Worm (Caenorhabditis elegans) whole organism, L3 larva: Measurements from ENCODE around the gene tps-1.

Experiments used
- R02D3.7 ChIP-seq: fragments of 150-350 bp; optimal IDR thresholded peaks from 2 replicates; lab custom pipeline; 2014; ENCODE audit warnings: missing biosample characterization, missing genetic modification characterization
- ZK546.5 ChIP-seq: sonication (generic microtip); optimal IDR thresholded peaks from 2 replicates; lab custom pipeline; 2017; ENCODE audit warnings: missing biosample characterization, missing genetic modification characterization
- aly-2 ChIP-seq: fragments of 150-350 bp; optimal IDR thresholded peaks from 2 replicates; lab custom pipeline; 2014; ENCODE audit warnings: missing biosample characterization, missing genetic modification characterization
- ama-1 ChIP-seq: fragments of 150-350 bp; optimal IDR thresholded peaks from 2 replicates; lab custom pipeline; 2018
- ceh-16 ChIP-seq: sonication (generic microtip); optimal IDR thresholded peaks from 2 replicates; lab custom pipeline; 2017; ENCODE audit warnings: missing biosample characterization, missing genetic modification characterization
- ceh-28 ChIP-seq: fragments of 150-350 bp; optimal IDR thresholded peaks from 2 replicates; lab custom pipeline; 2014; ENCODE audit warnings: missing biosample characterization, missing genetic modification reagents, missing genetic modification characterization
- ceh-82 ChIP-seq: fragments of 150-350 bp; optimal IDR thresholded peaks from 2 replicates; lab custom pipeline; 2014; ENCODE audit warnings: missing biosample characterization, missing genetic modification characterization
- ceh-9 ChIP-seq: sonication (generic microtip); optimal IDR thresholded peaks from 2 replicates; lab custom pipeline; 2018; ENCODE audit warnings: missing biosample characterization, missing genetic modification characterization
- daf-12 ChIP-seq: fragments of 150-350 bp; optimal IDR thresholded peaks from 2 replicates; lab custom pipeline; 2014; ENCODE audit warnings: missing biosample characterization, missing genetic modification reagents, missing genetic modification characterization
- egl-27 ChIP-seq: sonication (generic microtip); optimal IDR thresholded peaks from 4 replicates; lab custom pipeline; 2017; ENCODE audit warnings: missing biosample characterization, missing genetic modification reagents, missing genetic modification characterization
- egl-5 ChIP-seq: fragments of 150-350 bp; optimal IDR thresholded peaks from 2 replicates; lab custom pipeline; 2017; ENCODE audit warnings: missing biosample characterization, missing genetic modification reagents, missing genetic modification characterization, inconsistent platforms
- elt-1 ChIP-seq: fragments of 150-350 bp; optimal IDR thresholded peaks from 2 replicates; lab custom pipeline; 2014; ENCODE audit warnings: missing biosample characterization, missing genetic modification characterization
- elt-2 ChIP-seq: sonication (generic microtip); optimal IDR thresholded peaks from 2 replicates; lab custom pipeline; 2016; ENCODE audit warnings: missing genetic modification reagents, mild to moderate bottlenecking, missing genetic modification characterization, missing compliant biosample characterization
- elt-3 ChIP-seq, 3 experiments: fragments of 150-350 bp in 1 of 3; sonication (generic microtip) in 2 of 3; optimal IDR thresholded peaks; 2 replicates in 2 of 3; 4 replicates in 1 of 3; lab custom pipeline; 2014 to 2017; ENCODE audit warnings: missing biosample characterization in 3 of 3, missing genetic modification characterization in 3 of 3
- eor-1 ChIP-seq, 2 experiments: fragments of 150-350 bp; optimal IDR thresholded peaks; 2 replicates each; lab custom pipeline; 2014 to 2018; ENCODE audit warnings: missing biosample characterization in 2 of 2, missing genetic modification characterization in 2 of 2
- fkh-10 ChIP-seq: sonication (generic microtip); optimal IDR thresholded peaks from 2 replicates; lab custom pipeline; 2017; ENCODE audit warnings: missing biosample characterization, missing genetic modification reagents, missing genetic modification characterization
- fkh-2 ChIP-seq: fragments of 150-350 bp; optimal IDR thresholded peaks from 2 replicates; lab custom pipeline; 2014; ENCODE audit warnings: missing biosample characterization, missing genetic modification reagents, missing genetic modification characterization
- fos-1 ChIP-seq: fragments of 150-350 bp; optimal IDR thresholded peaks from 2 replicates; lab custom pipeline; 2014; ENCODE audit warnings: missing biosample characterization, missing genetic modification characterization
- hmg-11 ChIP-seq: sonication (generic microtip); optimal IDR thresholded peaks from 2 replicates; lab custom pipeline; 2016; ENCODE audit warnings: missing genetic modification characterization, missing compliant biosample characterization
- jun-1 ChIP-seq: fragments of 150-350 bp; optimal IDR thresholded peaks from 2 replicates; lab custom pipeline; 2014; ENCODE audit warnings: missing biosample characterization, missing genetic modification reagents, missing genetic modification characterization
- lin-15B ChIP-seq: fragments of 150-350 bp; optimal IDR thresholded peaks from 2 replicates; lab custom pipeline; 2014; ENCODE audit warnings: missing biosample characterization, missing genetic modification characterization
- lin-39 ChIP-seq: fragments of 150-350 bp; optimal IDR thresholded peaks from 2 replicates; lab custom pipeline; 2018; ENCODE audit warnings: missing biosample characterization, missing genetic modification reagents, missing genetic modification characterization
- lsy-12 ChIP-seq: sonication (generic microtip); optimal IDR thresholded peaks from 2 replicates; lab custom pipeline; 2016; ENCODE audit warnings: mild to moderate bottlenecking, missing genetic modification characterization, missing compliant biosample characterization
- mdl-1 ChIP-seq: fragments of 150-350 bp; optimal IDR thresholded peaks from 2 replicates; lab custom pipeline; 2014; ENCODE audit warnings: missing biosample characterization, missing genetic modification characterization
- mml-1 ChIP-seq: fragments of 150-350 bp; sonication (generic microtip); optimal IDR thresholded peaks from 3 replicates; lab custom pipeline; 2014; ENCODE audit warnings: missing biosample characterization, missing genetic modification characterization
- nfya-1 ChIP-seq: sonication (generic microtip); optimal IDR thresholded peaks from 2 replicates; lab custom pipeline; 2017; ENCODE audit warnings: missing genetic modification characterization, mild to moderate bottlenecking, missing compliant biosample characterization, antibody characterized with exemption, moderate library complexity; ENCODE audit not compliant: insufficient read depth
- nhr-11 ChIP-seq: fragments of 150-350 bp; optimal IDR thresholded peaks from 2 replicates; lab custom pipeline; 2014; ENCODE audit warnings: missing biosample characterization, missing genetic modification characterization
- nhr-12 ChIP-seq: fragments of 150-350 bp; optimal IDR thresholded peaks from 2 replicates; lab custom pipeline; 2014; ENCODE audit warnings: missing biosample characterization, missing genetic modification characterization
- nhr-23 ChIP-seq: fragments of 150-350 bp; optimal IDR thresholded peaks from 2 replicates; lab custom pipeline; 2014; ENCODE audit warnings: missing biosample characterization, missing genetic modification reagents, missing genetic modification characterization
- nhr-237 ChIP-seq: fragments of 150-350 bp; optimal IDR thresholded peaks from 2 replicates; lab custom pipeline; 2014; ENCODE audit warnings: missing biosample characterization, missing genetic modification characterization
- nhr-25 ChIP-seq: sonication (generic microtip); optimal IDR thresholded peaks from 2 replicates; lab custom pipeline; 2017; ENCODE audit warnings: missing biosample characterization, missing genetic modification characterization
- nhr-28 ChIP-seq: fragments of 150-350 bp; optimal IDR thresholded peaks from 2 replicates; lab custom pipeline; 2014; ENCODE audit warnings: missing biosample characterization, missing genetic modification characterization
- nhr-43 ChIP-seq: sonication (generic microtip); optimal IDR thresholded peaks from 2 replicates; lab custom pipeline; 2016; ENCODE audit warnings: mild to moderate bottlenecking, missing genetic modification characterization, missing compliant biosample characterization; ENCODE audit not compliant: poor library complexity, severe bottlenecking
- nhr-67 ChIP-seq: fragments of 150-350 bp; optimal IDR thresholded peaks from 2 replicates; lab custom pipeline; 2014; ENCODE audit warnings: missing biosample characterization, missing genetic modification characterization
- nhr-76 ChIP-seq: fragments of 150-350 bp; sonication (generic microtip); optimal IDR thresholded peaks from 5 replicates; lab custom pipeline; 2014; ENCODE audit warnings: missing biosample characterization, missing genetic modification characterization
- nhr-77 ChIP-seq: fragments of 150-350 bp; optimal IDR thresholded peaks from 2 replicates; lab custom pipeline; 2014; ENCODE audit warnings: missing biosample characterization, missing genetic modification characterization
- pha-4 ChIP-seq: fragments of 150-350 bp; optimal IDR thresholded peaks from 2 replicates; lab custom pipeline; 2014; ENCODE audit warnings: missing biosample characterization, missing genetic modification reagents, missing genetic modification characterization
- pqm-1 ChIP-seq: fragments of 150-350 bp; optimal IDR thresholded peaks from 2 replicates; lab custom pipeline; 2017; ENCODE audit warnings: missing biosample characterization, missing genetic modification characterization, inconsistent platforms
- sea-2 ChIP-seq: fragments of 150-350 bp; sonication (generic microtip); optimal IDR thresholded peaks from 4 replicates; lab custom pipeline; 2014; ENCODE audit warnings: missing biosample characterization, missing genetic modification reagents, missing genetic modification characterization
- skn-1 ChIP-seq: fragments of 150-350 bp; optimal IDR thresholded peaks from 2 replicates; lab custom pipeline; 2014; ENCODE audit warnings: missing biosample characterization, missing genetic modification characterization
- snpc-4 ChIP-seq: fragments of 150-350 bp; optimal IDR thresholded peaks from 2 replicates; lab custom pipeline; 2014; ENCODE audit warnings: missing biosample characterization, missing genetic modification characterization
- tbx-2 ChIP-seq: sonication (generic microtip); optimal IDR thresholded peaks from 2 replicates; lab custom pipeline; 2016; ENCODE audit warnings: mild to moderate bottlenecking, missing genetic modification characterization, missing compliant biosample characterization
- unc-39 ChIP-seq: sonication (generic microtip); optimal IDR thresholded peaks from 4 replicates; lab custom pipeline; 2017; ENCODE audit warnings: missing biosample characterization, missing genetic modification characterization
- unc-62 ChIP-seq: fragments of 150-350 bp; sonication (generic microtip); optimal IDR thresholded peaks from 4 replicates; lab custom pipeline; 2014; ENCODE audit warnings: missing biosample characterization, missing genetic modification reagents, missing genetic modification characterization
- zag-1 ChIP-seq: fragments of 150-350 bp; optimal IDR thresholded peaks from 2 replicates; lab custom pipeline; 2014; ENCODE audit warnings: missing biosample characterization, missing genetic modification characterization
- ztf-11 ChIP-seq: fragments of 150-350 bp; optimal IDR thresholded peaks from 2 replicates; lab custom pipeline; 2014; ENCODE audit warnings: missing biosample characterization, missing genetic modification characterization
- ztf-4 ChIP-seq: fragments of 150-350 bp; optimal IDR thresholded peaks from 2 replicates; lab custom pipeline; 2014; ENCODE audit warnings: missing biosample characterization, missing genetic modification characterization

Gene tps-1

DNA sequence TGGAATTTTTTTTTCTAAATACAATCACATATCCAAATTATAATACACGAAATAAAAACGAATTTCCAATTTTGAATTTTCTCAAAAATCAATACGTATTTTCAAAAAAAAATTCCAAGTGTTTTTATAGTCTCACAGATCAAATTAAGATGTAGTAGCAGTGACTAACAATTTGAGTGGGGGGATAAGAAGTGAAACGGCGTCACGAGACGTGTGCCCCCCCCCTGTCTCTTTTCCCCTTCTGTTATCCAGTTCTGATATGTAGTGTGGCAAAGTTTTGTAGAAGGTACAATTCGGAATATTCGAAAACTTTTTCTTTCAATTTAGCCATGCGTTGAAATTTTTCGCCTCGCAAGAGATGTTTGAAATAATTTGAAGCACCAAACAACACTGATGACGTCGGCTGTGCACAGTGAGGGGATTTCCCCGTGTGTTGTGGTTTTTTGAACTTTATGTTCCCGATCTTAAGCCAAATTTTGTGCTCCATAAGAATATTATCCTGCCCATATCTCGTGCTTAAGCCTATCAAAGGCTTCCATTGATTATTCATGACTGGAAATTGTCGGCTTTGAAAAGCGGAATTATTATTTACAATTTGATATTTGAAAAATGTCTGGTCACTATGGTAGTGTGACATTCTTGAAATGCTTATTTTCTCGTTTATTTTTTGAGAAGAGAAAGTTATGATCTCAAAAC, 41.0 kb upstream of the tps-1 start:
- TF ChIP-seq nhr-23 (peak; percentile 21), elt-3 (tag; optimal IDR thresholded peaks at IDR 0.05; lab: Kevin White, UChicago) (no peak), nhr-43 (peak; percentile 57), nhr-11 (tag; lab: Kevin White, UChicago) (no peak), nhr-25 (tag; lab: Kevin White, UChicago) (no peak), daf-12 (tag; lab: Kevin White, UChicago) (no peak), nfya-1 (no peak), unc-62 (GFP tag; lab: Kevin White, UChicago) (no peak)

ce11 chrX:17514422-17514821, 40.1 kb upstream of the tps-1 start:
- TF ChIP-seq ceh-82 (tag; lab: Kevin White, UChicago) (no peak), pha-4 (peak; percentile 63)

- TF ChIP-seq mdl-1 (tag; lab: Kevin White, UChicago) (peak; percentile 90), ama-1 (peak; percentile 37), fkh-2 (tag; lab: Kevin White, UChicago) (no peak), elt-1 (peak; percentile 61), nhr-23 (peak; percentile 82), nhr-25 (tag; lab: Kevin White, UChicago) (peak; percentile 87), egl-27 (tag; lab: Kevin White, UChicago) (peak; percentile 62), nfya-1 (peak; percentile 96), ceh-16 (no peak), lin-15B (peak; percentile 35), skn-1 (tag; lab: Kevin White, UChicago) (peak; percentile 75), nhr-237 (tag; lab: Kevin White, UChicago) (no peak), daf-12 (tag; lab: Kevin White, UChicago) (no peak), hmg-11 (tag; lab: Kevin White, UChicago) (peak; percentile 95), ceh-9 (no peak), snpc-4 (peak; percentile 64), ztf-11 (tag; lab: Kevin White, UChicago) (no peak), R02D3.7 (peak; percentile 45), jun-1 (tag; lab: Kevin White, UChicago) (no peak), unc-39 (no peak), ceh-82 (tag; lab: Kevin White, UChicago) (peak; percentile 15), lin-39 (tag; lab: Kevin White, UChicago) (peak; percentile 92), elt-3 (tag; optimal IDR thresholded peaks at IDR 0.05; lab: Kevin White, UChicago) (no peak), egl-5 (tag; lab: Kevin White, UChicago) (no peak), ZK546.5 (tag; lab: Kevin White, UChicago) (no peak), mml-1 (tag; lab: Kevin White, UChicago) (no peak), nhr-12 (no peak), ztf-4 (tag; lab: Kevin White, UChicago) (peak; percentile 58), lsy-12 (peak; percentile 19), aly-2 (tag; lab: Kevin White, UChicago) (no peak), elt-2 (tag; lab: Kevin White, UChicago) (peak; percentile 63), nhr-28 (tag; lab: Kevin White, UChicago) (no peak), sea-2 (GFP tag; lab: Kevin White, UChicago) (peak; percentile 84), fos-1 (tag; lab: Kevin White, UChicago) (peak; percentile 47), nhr-43 (peak; percentile 76), zag-1 (tag; lab: Kevin White, UChicago) (peak; percentile 49), nhr-11 (tag; lab: Kevin White, UChicago) (peak; percentile 65), ceh-28 (tag; lab: Kevin White, UChicago) (peak; percentile 86), nhr-76 (tag; lab: Kevin White, UChicago) (no peak), fkh-10 (GFP tag; lab: Kevin White, UChicago) (peak; percentile 84), tbx-2 (tag; lab: Kevin White, UChicago) (peak; percentile 58), unc-62 (GFP tag; lab: Kevin White, UChicago) (peak; percentile 75), pha-4 (peak; percentile 73), nhr-67 (tag; lab: Kevin White, UChicago) (no peak), nhr-77 (tag; lab: Kevin White, UChicago) (no peak), eor-1 (tag; optimal IDR thresholded peaks at IDR 0.05; lab: Kevin White, UChicago) (no peak), pqm-1 (tag; lab: Kevin White, UChicago) (peak; percentile 32)
Observed at ce11 chrX:17513507-17514113, 39.3 kb upstream of the tps-1 start, which contains the start of gene nhr-1. nhr-1 (plus strand) TSS chrX:17514063.
